Fruit fly (Drosophila melanogaster) whole organism, embryonic: ENCODE measurements around the gene Vlet.

Source experiments
- Asciz ChIP-seq: fragments of 200-800 bp; sonication (Bioruptor generic); optimal IDR thresholded peaks from 2 replicates; lab custom pipeline; 2017; ENCODE audit warnings: missing biosample characterization, mild to moderate bottlenecking, missing genetic modification characterization, missing genetic modification reagents
- CG10274 ChIP-seq: fragments of 200-800 bp; sonication (Bioruptor generic); optimal IDR thresholded peaks from 3 replicates; lab custom pipeline; 2017; ENCODE audit warnings: missing biosample characterization, mild to moderate bottlenecking, missing genetic modification characterization
- CG11093 ChIP-seq: fragments of 200-800 bp; sonication (Bioruptor generic); IDR thresholded peaks from 3 replicates; pipeline ENCODE4 v1.3.6; 2022; ENCODE audit warnings: missing biosample characterization, missing genetic modification characterization
- CG12744 ChIP-seq: fragments of 200-800 bp; sonication (Bioruptor generic); optimal IDR thresholded peaks from 2 replicates; lab custom pipeline; 2016; ENCODE audit warnings: missing biosample characterization, missing genetic modification characterization
- CG14860 ChIP-seq: fragments of 200-800 bp; sonication (Bioruptor generic); IDR thresholded peaks from 3 replicates; pipeline ENCODE4 v1.3.6; 2022; ENCODE audit warnings: missing biosample characterization, missing genetic modification characterization; ENCODE audit not compliant: partially characterized antibody
- CG17802 ChIP-seq: fragments of 200-800 bp; sonication (Bioruptor generic); optimal IDR thresholded peaks from 2 replicates; lab custom pipeline; 2018; ENCODE audit warnings: missing biosample characterization, mild to moderate bottlenecking, missing genetic modification characterization, moderate library complexity
- CG2678 ChIP-seq: fragments of 200-800 bp; sonication (Bioruptor generic); optimal IDR thresholded peaks from 3 replicates; lab custom pipeline; 2019; ENCODE audit warnings: missing biosample characterization, mild to moderate bottlenecking, missing genetic modification characterization, moderate library complexity
- CG30020 ChIP-seq: fragments of 200-800 bp; optimal IDR thresholded peaks from 2 replicates; lab custom pipeline; 2019; ENCODE audit warnings: missing biosample characterization, mild to moderate bottlenecking, missing genetic modification characterization, moderate library complexity
- CG31224 ChIP-seq: fragments of 200-800 bp; sonication (Bioruptor generic); IDR thresholded peaks from 2 replicates; pipeline ENCODE4 v1.3.6; 2022; ENCODE audit warnings: missing biosample characterization, missing genetic modification characterization
- CG31365 ChIP-seq: fragments of 200-800 bp; sonication (Bioruptor generic); optimal IDR thresholded peaks from 2 replicates; lab custom pipeline; 2018; ENCODE audit warnings: missing biosample characterization, mild to moderate bottlenecking, missing genetic modification characterization
- CG3407 ChIP-seq: fragments of 200-800 bp; sonication (Bioruptor generic); optimal IDR thresholded peaks from 2 replicates; lab custom pipeline; 2018; ENCODE audit warnings: missing biosample characterization, mild to moderate bottlenecking, missing genetic modification characterization
- CG4328 ChIP-seq: fragments of 200-800 bp; sonication (Bioruptor generic); optimal IDR thresholded peaks from 3 replicates; lab custom pipeline; 2017; ENCODE audit warnings: missing biosample characterization, missing genetic modification reagents, missing genetic modification characterization
- CG4404 ChIP-seq: fragments of 200-800 bp; sonication (Bioruptor generic); IDR thresholded peaks from 2 replicates; pipeline ENCODE4 v1.3.6; 2022; ENCODE audit warnings: missing biosample characterization, missing genetic modification characterization
- CG7839 ChIP-seq: fragments of 200-800 bp; sonication (Bioruptor generic); optimal IDR thresholded peaks from 3 replicates; lab custom pipeline; 2018; ENCODE audit warnings: missing biosample characterization, mild to moderate bottlenecking, missing genetic modification characterization, moderate library complexity
- CG8089 ChIP-seq: fragments of 200-800 bp; sonication (Bioruptor generic); optimal IDR thresholded peaks from 3 replicates; lab custom pipeline; 2016; ENCODE audit warnings: missing biosample characterization, missing genetic modification characterization
- CG9817 ChIP-seq: fragments of 200-800 bp; sonication (Bioruptor generic); optimal IDR thresholded peaks from 2 replicates; lab custom pipeline; 2018; ENCODE audit warnings: missing biosample characterization, mild to moderate bottlenecking, missing genetic modification characterization, moderate library complexity
- Fer1 ChIP-seq: fragments of 200-800 bp; sonication (Bioruptor generic); optimal IDR thresholded peaks from 2 replicates; lab custom pipeline; 2017; ENCODE audit warnings: missing biosample characterization, mild to moderate bottlenecking, missing genetic modification characterization
- HLH54F ChIP-seq: fragments of 200-800 bp; sonication (Bioruptor generic); optimal IDR thresholded peaks from 3 replicates; lab custom pipeline; 2016; ENCODE audit warnings: missing biosample characterization, missing genetic modification characterization
- HmgZ ChIP-seq: fragments of 200-800 bp; sonication (Bioruptor generic); optimal IDR thresholded peaks from 2 replicates; lab custom pipeline; 2018; ENCODE audit warnings: missing biosample characterization, mild to moderate bottlenecking, missing genetic modification characterization
- Hr39 ChIP-seq: fragments of >200 bp; optimal IDR thresholded peaks from 2 replicates; lab custom pipeline; 2017
- Lhr ChIP-seq: fragments of 200-800 bp; sonication (Bioruptor generic); optimal IDR thresholded peaks from 3 replicates; lab custom pipeline; 2017; ENCODE audit warnings: mild to moderate bottlenecking, missing biosample characterization, missing genetic modification reagents, missing genetic modification characterization
- Myb ChIP-seq: fragments of 200-800 bp; sonication (Bioruptor generic); optimal IDR thresholded peaks from 2 replicates; lab custom pipeline; 2016; ENCODE audit warnings: missing biosample characterization, missing genetic modification characterization
- NC2α ChIP-seq: fragments of 200-800 bp; sonication (Bioruptor generic); optimal IDR thresholded peaks from 2 replicates; lab custom pipeline; 2016; ENCODE audit warnings: missing biosample characterization, missing genetic modification characterization
- Rfx ChIP-seq: fragments of 200-800 bp; sonication (Bioruptor generic); IDR thresholded peaks from 2 replicates; pipeline ENCODE4 v1.3.6; 2022; ENCODE audit warnings: missing biosample characterization, missing genetic modification characterization
- Side ChIP-seq: fragments of 200-800 bp; sonication (Bioruptor generic); optimal IDR thresholded peaks from 2 replicates; lab custom pipeline; 2016; ENCODE audit warnings: missing biosample characterization, missing genetic modification characterization
- Sox100B ChIP-seq: fragments of 200-800 bp; sonication (Bioruptor generic); optimal IDR thresholded peaks from 3 replicates; lab custom pipeline; 2018; ENCODE audit warnings: missing biosample characterization, mild to moderate bottlenecking, missing genetic modification characterization
- Trl ChIP-seq, 3 experiments: fragments of >200 bp in 2 of 3; fragments of 200-800 bp in 1 of 3; sonication (Bioruptor generic) in 1 of 3; optimal IDR thresholded peaks; 2 replicates in 1 of 3; 3 replicates in 2 of 3; lab custom pipeline; 2016 to 2017; ENCODE audit warnings: missing biosample characterization in 1 of 3, missing genetic modification characterization in 1 of 3
- Xrp1 ChIP-seq: fragments of 200-800 bp; sonication (Bioruptor generic); IDR thresholded peaks from 2 replicates; pipeline ENCODE4 v1.3.6; 2022; ENCODE audit warnings: missing biosample characterization, missing genetic modification characterization
- YL-1 ChIP-seq: fragments of 200-800 bp; sonication (Bioruptor generic); optimal IDR thresholded peaks from 3 replicates; lab custom pipeline; 2017; ENCODE audit warnings: missing biosample characterization, mild to moderate bottlenecking, missing genetic modification characterization
- abd-A ChIP-seq: fragments of 200-800 bp; sonication (Bioruptor generic); optimal IDR thresholded peaks from 3 replicates; lab custom pipeline; 2019; ENCODE audit warnings: missing biosample characterization, mild to moderate bottlenecking, missing genetic modification characterization, moderate library complexity
- ap ChIP-seq: fragments of 200-800 bp; sonication (Bioruptor generic); IDR thresholded peaks from 2 replicates; pipeline ENCODE4 v1.3.6; 2022; ENCODE audit warnings: missing biosample characterization, missing genetic modification characterization
- fd3F ChIP-seq: fragments of 200-800 bp; sonication (Bioruptor generic); optimal IDR thresholded peaks from 2 replicates; lab custom pipeline; 2018; ENCODE audit warnings: missing biosample characterization, mild to moderate bottlenecking, missing genetic modification characterization, moderate library complexity
- fru ChIP-seq: fragments of >200 bp; optimal IDR thresholded peaks from 2 replicates; lab custom pipeline; 2017
- ind ChIP-seq: fragments of 200-800 bp; sonication (Bioruptor generic); optimal IDR thresholded peaks from 3 replicates; lab custom pipeline; 2016; ENCODE audit warnings: missing biosample characterization, missing genetic modification characterization
- ken ChIP-seq: fragments of 200-800 bp; sonication (Bioruptor generic); IDR thresholded peaks from 3 replicates; pipeline ENCODE4 v1.3.6; 2022; ENCODE audit warnings: missing biosample characterization, missing genetic modification characterization
- lab ChIP-seq: fragments of 200-800 bp; sonication (Bioruptor generic); optimal IDR thresholded peaks from 3 replicates; lab custom pipeline; 2017; ENCODE audit warnings: missing biosample characterization, missing genetic modification characterization, mild to moderate bottlenecking, moderate library complexity, missing genetic modification reagents
- org-1 ChIP-seq: fragments of 200-800 bp; sonication (Bioruptor generic); optimal IDR thresholded peaks from 2 replicates; lab custom pipeline; 2017; ENCODE audit warnings: missing biosample characterization, missing genetic modification characterization
- pb ChIP-seq: fragments of 200-800 bp; sonication (Bioruptor generic); optimal IDR thresholded peaks from 3 replicates; lab custom pipeline; 2016; ENCODE audit warnings: missing biosample characterization, missing genetic modification characterization
- row ChIP-seq: fragments of 200-800 bp; sonication (Bioruptor generic); IDR thresholded peaks from 3 replicates; pipeline ENCODE4 v1.3.6; 2022; ENCODE audit warnings: missing biosample characterization, missing genetic modification characterization
- run ChIP-seq: fragments of 200-800 bp; sonication (Bioruptor generic); optimal IDR thresholded peaks from 3 replicates; lab custom pipeline; 2018; ENCODE audit warnings: missing biosample characterization, mild to moderate bottlenecking, missing genetic modification characterization
- sc ChIP-seq, 3 experiments: fragments of >200 bp in 2 of 3; fragments of 200-800 bp in 1 of 3; sonication (Bioruptor generic) in 1 of 3; optimal IDR thresholded peaks; 2 replicates in 2 of 3; 3 replicates in 1 of 3; lab custom pipeline; 2017; ENCODE audit warnings: mild to moderate bottlenecking in 1 of 3, missing biosample characterization in 1 of 3, missing genetic modification characterization in 1 of 3, missing genetic modification reagents in 1 of 3
- scrt ChIP-seq: fragments of 200-800 bp; sonication (Bioruptor generic); optimal IDR thresholded peaks from 2 replicates; lab custom pipeline; 2018; ENCODE audit warnings: missing biosample characterization, mild to moderate bottlenecking, missing genetic modification characterization, moderate library complexity
- sens-2 ChIP-seq: fragments of 200-800 bp; sonication (Bioruptor generic); IDR thresholded peaks from 2 replicates; pipeline ENCODE4 v1.3.6; 2022; ENCODE audit warnings: missing biosample characterization, missing genetic modification characterization
- slou ChIP-seq: fragments of 200-800 bp; sonication (Bioruptor generic); optimal IDR thresholded peaks from 3 replicates; lab custom pipeline; 2016; ENCODE audit warnings: missing biosample characterization, missing genetic modification characterization
- sna ChIP-seq: fragments of 200-800 bp; sonication (Bioruptor generic); IDR thresholded peaks from 2 replicates; pipeline ENCODE4 v1.3.6; 2022; ENCODE audit warnings: missing biosample characterization, missing genetic modification characterization; ENCODE audit not compliant: partially characterized antibody
- twi ChIP-seq: fragments of 200-800 bp; optimal IDR thresholded peaks from 2 replicates; lab custom pipeline; 2019; ENCODE audit warnings: missing biosample characterization, mild to moderate bottlenecking, missing genetic modification characterization, moderate library complexity
- unc-4 ChIP-seq: fragments of 200-800 bp; sonication (Bioruptor generic); IDR thresholded peaks from 2 replicates; pipeline ENCODE4 v1.3.6; 2022; ENCODE audit warnings: missing biosample characterization, missing genetic modification characterization; ENCODE audit not compliant: partially characterized antibody
- unpg ChIP-seq: fragments of 200-800 bp; sonication (Bioruptor generic); optimal IDR thresholded peaks from 3 replicates; lab custom pipeline; 2018; ENCODE audit warnings: missing biosample characterization, mild to moderate bottlenecking, missing genetic modification characterization, moderate library complexity
- wek ChIP-seq: fragments of 200-800 bp; sonication (Bioruptor generic); optimal IDR thresholded peaks from 3 replicates; lab custom pipeline; 2018; ENCODE audit warnings: missing biosample characterization, mild to moderate bottlenecking, missing genetic modification characterization, moderate library complexity
- zfh1 ChIP-seq: fragments of 200-800 bp; sonication (Bioruptor generic); IDR thresholded peaks from 3 replicates; pipeline ENCODE4 v1.3.6; 2022; ENCODE audit warnings: missing biosample characterization, missing genetic modification characterization

Vlet gene

dm6 chrX:11628986-11629571, 49.3 kb downstream of the Vlet start (continued):
- no peak for TF ChIP-seq wek
- no peak for TF ChIP-seq sc (optimal IDR thresholded peaks at IDR 0.05; lab: Kevin White, UChicago)
- TF ChIP-seq sc (GFP tag; optimal IDR thresholded peaks at IDR 0.05; lab: Kevin White, UChicago): peak; percentile 52
- peak; percentile 34; the same call in 1 of the 2 replicates for TF ChIP-seq Rfx
- peak; percentile 80 for TF ChIP-seq Xrp1 (GFP tag; lab: Robert Waterston, UW)
- no peak for TF ChIP-seq sna (GFP tag; lab: Robert Waterston, UW)
- TF ChIP-seq CG12744 (GFP tag; lab: Kevin White, UChicago): no peak
- TF ChIP-seq Hr39 (lab: Kevin White, UChicago): no peak
- no peak for TF ChIP-seq scrt (GFP tag; lab: Kevin White, UChicago)
- no peak for TF ChIP-seq HmgZ
- peak; percentile 47 for TF ChIP-seq CG3407 (GFP tag; lab: Kevin White, UChicago)
- TF ChIP-seq lab (GFP tag; lab: Kevin White, UChicago): peak; percentile 44
- no peak for TF ChIP-seq CG31365
- no peak for TF ChIP-seq CG10274 (GFP tag; lab: Kevin White, UChicago)
- TF ChIP-seq Myb (GFP tag; lab: Kevin White, UChicago): no peak
- TF ChIP-seq CG30020: no peak
- TF ChIP-seq org-1 (GFP tag; lab: Kevin White, UChicago): peak; percentile 9
- peak; percentile 19 for TF ChIP-seq pb
- no peak for TF ChIP-seq unc-4 (GFP tag; lab: Robert Waterston, UW)
- TF ChIP-seq CG31224 (GFP tag; lab: Robert Waterston, UW): no peak
- TF ChIP-seq ap: no peak
- TF ChIP-seq Lhr (GFP tag; lab: Kevin White, UChicago): peak; percentile 14
- peak; percentile 45 for TF ChIP-seq Asciz (GFP tag; lab: Kevin White, UChicago)
- peak; percentile 60 for TF ChIP-seq CG2678 (tag; lab: Kevin White, UChicago)
- no peak for TF ChIP-seq fru (lab: Kevin White, UChicago)
- TF ChIP-seq CG11093 (GFP tag; lab: Robert Waterston, UW): peak; percentile 19; the same call in 1 of the 3 replicates
- TF ChIP-seq NC2α: no peak
- TF ChIP-seq ind (GFP tag; lab: Kevin White, UChicago): peak; percentile 30
- peak; percentile 77 for TF ChIP-seq row
- peak; percentile 39; the same call in 1 of the 2 replicates for TF ChIP-seq CG4404 (GFP tag; lab: Robert Waterston, UW)
- peak; percentile 62 for TF ChIP-seq CG7839
- no peak for TF ChIP-seq run (tag; lab: Kevin White, UChicago)
- TF ChIP-seq Side (GFP tag; lab: Kevin White, UChicago): no peak
- TF ChIP-seq HLH54F (GFP tag; lab: Kevin White, UChicago): no peak
- peak; percentile 23 for TF ChIP-seq CG8089
- TF ChIP-seq CG9817 (tag; lab: Kevin White, UChicago): peak; percentile 12
- no peak for TF ChIP-seq Trl (optimal IDR thresholded peaks at IDR 0.05; lab: Kevin White, UChicago)
- peak; percentile 0 for TF ChIP-seq Trl (GFP tag; optimal IDR thresholded peaks at IDR 0.05; lab: Kevin White, UChicago)
- peak; percentile 32 for TF ChIP-seq slou
- peak; percentile 43 for TF ChIP-seq Sox100B
- TF ChIP-seq fd3F (GFP tag; lab: Kevin White, UChicago): no peak
- no peak for TF ChIP-seq YL-1 (GFP tag; lab: Kevin White, UChicago)
- TF ChIP-seq sens-2: no peak
- peak; percentile 17 for TF ChIP-seq CG17802 (tag; lab: Kevin White, UChicago)
- TF ChIP-seq unpg: peak; percentile 68
- TF ChIP-seq twi (tag; lab: Kevin White, UChicago): no peak
- no peak for TF ChIP-seq CG4328 (GFP tag; lab: Kevin White, UChicago)
- TF ChIP-seq Fer1 (GFP tag; lab: Kevin White, UChicago): peak; percentile 1
- TF ChIP-seq abd-A (tag; lab: Kevin White, UChicago): no peak
- peak; percentile 61; the same call in 1 of the 3 replicates for TF ChIP-seq ken (GFP tag; lab: Robert Waterston, UW)
- TF ChIP-seq CG14860 (GFP tag; lab: Robert Waterston, UW): no peak
- peak; percentile 81 for TF ChIP-seq zfh1 (GFP tag; lab: Robert Waterston, UW)
